Fruit fly (Drosophila melanogaster): ENCODE data around the gene GstT3.
A peak's percentile ranks its signal among the peaks of the same experiment; 100 is the strongest.

The GstT3 gene

dm6 chrX:20511382-20511853 lies 44.2 kb downstream of the GstT3 start, which contains the start of gene CG1812 (continued):
- TF ChIP-seq Asciz (GFP tag; optimal IDR thresholded peaks at IDR 0.05) (no peak), Myb (GFP tag; optimal IDR thresholded peaks at IDR 0.05) (peak; percentile 30), CG7786 (GFP tag; optimal IDR thresholded peaks at IDR 0.05) (peak; percentile 30), inv (GFP tag; IDR thresholded peaks at IDR 0.05; ENCODE audit: partially characterized antibody) (no peak), dmrt11E (tag; optimal IDR thresholded peaks at IDR 0.05) (peak; percentile 17), CG3407 (GFP tag; optimal IDR thresholded peaks at IDR 0.05) (no peak), slou (GFP tag; optimal IDR thresholded peaks at IDR 0.05) (no peak), D19B (GFP tag; optimal IDR thresholded peaks at IDR 0.05) (no peak), mld (GFP tag; IDR thresholded peaks at IDR 0.05; ENCODE audit: partially characterized antibody) (no peak), peb (GFP tag; IDR thresholded peaks at IDR 0.05) (peak; percentile 46; the same call in 1 of the 2 replicates), CG13296 (GFP tag; optimal IDR thresholded peaks at IDR 0.05) (peak; percentile 23), emc (GFP tag; optimal IDR thresholded peaks at IDR 0.05) (no peak), z (GFP tag; IDR thresholded peaks at IDR 0.05) (no peak), Med (GFP tag) (peak; percentile 91), Sry-δ (GFP tag; optimal IDR thresholded peaks at IDR 0.05) (peak; percentile 36), CG16779 (GFP tag; IDR thresholded peaks at IDR 0.05) (no peak), dmrt99B (tag; optimal IDR thresholded peaks at IDR 0.05) (peak; percentile 32), dysf (GFP tag; IDR thresholded peaks at IDR 0.05) (peak; percentile 61; the same call in 2 of the 3 replicates), CG7372 (GFP tag; IDR thresholded peaks at IDR 0.05) (no peak), slbo (GFP tag; IDR thresholded peaks at IDR 0.05) (peak; percentile 65), CG13894 (tag; optimal IDR thresholded peaks at IDR 0.05) (no peak), CG10366 (GFP tag; IDR thresholded peaks at IDR 0.05) (peak; percentile 47)

dm6 chrX:20518210-20518609 lies 51.0 kb downstream of the GstT3 start:
- TF ChIP-seq Med (GFP tag) (peak; percentile 35), Dbx (GFP tag; IDR thresholded peaks at IDR 0.05) (no peak), CG12769 (tag; optimal IDR thresholded peaks at IDR 0.05) (peak; percentile 79), CG4617 (GFP tag; optimal IDR thresholded peaks at IDR 0.05; ENCODE audit: borderline replicate concordance) (no peak), repo (GFP tag; optimal IDR thresholded peaks at IDR 0.05) (no peak), CG6175 (GFP tag; IDR thresholded peaks at IDR 0.05) (peak; percentile 75; the same call in 1 of the 3 replicates), Lhr (GFP tag; optimal IDR thresholded peaks at IDR 0.05) (no peak), sd (tag; optimal IDR thresholded peaks at IDR 0.05) (peak; percentile 8), Hmx (GFP tag; optimal IDR thresholded peaks at IDR 0.05) (no peak), Hr78 (GFP tag; optimal IDR thresholded peaks at IDR 0.05) (peak in 1 of 2 experiments; percentile 69), CG15601 (tag; optimal IDR thresholded peaks at IDR 0.05) (no peak), Deaf1 (tag; optimal IDR thresholded peaks at IDR 0.05) (peak; percentile 67), CG32532 (GFP tag; IDR thresholded peaks at IDR 0.05) (no peak), ewg (GFP tag; optimal IDR thresholded peaks at IDR 0.05) (no peak), crol (GFP tag; IDR thresholded peaks at IDR 0.05) (0 out of 2 replicates have a peak, but pooled peaks have one; percentile 7), chm (GFP tag; IDR thresholded peaks at IDR 0.05) (no peak)

dm6 chrX:20519049-20519448 lies 51.8 kb downstream of the GstT3 start:
- TF ChIP-seq Gug (GFP tag; IDR thresholded peaks at IDR 0.05) (0 out of 4 replicates have a peak, but pooled peaks have one; percentile 9), CG15011 (GFP tag; optimal IDR thresholded peaks at IDR 0.05) (no peak), crol (GFP tag; IDR thresholded peaks at IDR 0.05) (no peak), Lim3 (GFP tag; IDR thresholded peaks at IDR 0.05) (no peak), CG17385 (GFP tag; optimal IDR thresholded peaks at IDR 0.05) (peak; percentile 44), BEAF-32 (GFP tag; optimal IDR thresholded peaks at IDR 0.05) (no peak), NK7.1 (GFP tag; optimal IDR thresholded peaks at IDR 0.05) (no peak), trh (GFP tag; optimal IDR thresholded peaks at IDR 0.05) (no peak), sim (GFP tag; IDR thresholded peaks at IDR 0.05) (0 out of 2 replicates have a peak, but pooled peaks have one; percentile 5), cato (GFP tag; optimal IDR thresholded peaks at IDR 0.05; ENCODE audit: borderline replicate concordance) (peak; percentile 23), en (GFP tag; optimal IDR thresholded peaks at IDR 0.05) (peak; percentile 13), Hr51 (GFP tag; optimal IDR thresholded peaks at IDR 0.05) (peak in 1 of 2 experiments; percentile 55), Mes4 (GFP tag; optimal IDR thresholded peaks at IDR 0.05) (peak; percentile 22), sens-2 (GFP tag; IDR thresholded peaks at IDR 0.05) (peak; percentile 30; the same call in 1 of the 2 replicates), CG13894 (tag; optimal IDR thresholded peaks at IDR 0.05) (no peak)

Measured in whole organism, embryonic.